Worm (Caenorhabditis elegans) whole organism, young adult: ENCODE results near the gene pfn-3.

Experiments used
- Y53F4B.3 ChIP-seq: fragments of 200-800 bp; sonication (Bioruptor generic); IDR thresholded peaks from 2 replicates; pipeline ENCODE4 v1.3.6; 2022; ENCODE audit warnings: missing genetic modification reagents, missing genetic modification characterization, missing compliant biosample characterization
- ama-1 ChIP-seq, 3 experiments: fragments of 150-350 bp in 1 of 3; sonication (generic microtip) in 2 of 3; optimal IDR thresholded peaks; 2 replicates each; lab custom pipeline; 2014 to 2018; ENCODE audit warnings: missing biosample characterization in 2 of 3, missing genetic modification characterization in 2 of 3, missing genetic modification reagents in 2 of 3
- atf-7 ChIP-seq: sonication (generic microtip); optimal IDR thresholded peaks from 2 replicates; lab custom pipeline; 2017; ENCODE audit warnings: mild to moderate bottlenecking, missing genetic modification characterization, missing compliant biosample characterization
- dpl-1 ChIP-seq: fragments of 150-350 bp; optimal IDR thresholded peaks from 2 replicates; lab custom pipeline; 2014; ENCODE audit warnings: missing biosample characterization, missing genetic modification reagents, missing genetic modification characterization
- hsf-1 ChIP-seq: fragments of 200-800 bp; sonication (Bioruptor generic); IDR thresholded peaks from 2 replicates; pipeline ENCODE4 v1.3.6; 2022; ENCODE audit warnings: missing genetic modification reagents, missing genetic modification characterization, missing compliant biosample characterization
- pha-4 ChIP-seq: fragments of 150-350 bp; sonication (generic microtip); optimal IDR thresholded peaks from 2 replicates; lab custom pipeline; 2014; ENCODE audit warnings: missing biosample characterization, missing genetic modification reagents, missing genetic modification characterization
- rcor-1 ChIP-seq: fragments of 200-800 bp; sonication (Bioruptor generic); IDR thresholded peaks from 2 replicates; pipeline ENCODE4 v1.3.6; 2022; ENCODE audit warnings: missing genetic modification reagents, missing genetic modification characterization, missing compliant biosample characterization
- ztf-22 ChIP-seq: fragments of 200-800 bp; sonication (Bioruptor generic); optimal IDR thresholded peaks from 2 replicates; lab custom pipeline; 2018; ENCODE audit warnings: mild to moderate bottlenecking, missing genetic modification characterization, moderate library complexity, missing compliant biosample characterization

- TF ChIP-seq ama-1 (optimal IDR thresholded peaks at IDR 0.05; lab: Kevin White, UChicago) = no peak
- TF ChIP-seq ama-1 (GFP tag; optimal IDR thresholded peaks at IDR 0.05; lab: Kevin White, UChicago) = no peak
- TF ChIP-seq hsf-1 (GFP tag; lab: Robert Waterston, UW) = no peak
- no peak for TF ChIP-seq pha-4 (tag; lab: Kevin White, UChicago)
- no peak for TF ChIP-seq Y53F4B.3 (GFP tag; lab: Robert Waterston, UW)
- no peak for TF ChIP-seq dpl-1 (GFP tag; lab: Kevin White, UChicago)
- TF ChIP-seq ztf-22 (GFP tag; lab: Kevin White, UChicago) = no peak
- no peak for TF ChIP-seq atf-7 (tag; lab: Kevin White, UChicago)
- TF ChIP-seq rcor-1 = no peak
Observed at ce11 chrX:1044327-1044726, 36.1 kb downstream of the pfn-3 start.
